Worm (Caenorhabditis elegans) whole organism, L4 larva: Measurements from ENCODE around the gene srx-26.

Source experiments
- ama-1 ChIP-seq: fragments of 150-350 bp; optimal IDR thresholded peaks from 2 replicates; lab custom pipeline; 2014; ENCODE audit warnings: inconsistent platforms, mixed read lengths
- ceh-82 ChIP-seq: sonication (generic microtip); optimal IDR thresholded peaks from 2 replicates; lab custom pipeline; 2017; ENCODE audit warnings: missing biosample characterization, missing genetic modification characterization
- egl-27 ChIP-seq: sonication (generic microtip); optimal IDR thresholded peaks from 3 replicates; lab custom pipeline; 2017; ENCODE audit warnings: missing biosample characterization, missing genetic modification reagents, missing genetic modification characterization
- lin-13 ChIP-seq: fragments of 150-350 bp; optimal IDR thresholded peaks from 2 replicates; lab custom pipeline; 2014; ENCODE audit warnings: missing biosample characterization, missing genetic modification reagents, missing genetic modification characterization
- lin-15B ChIP-seq: fragments of 150-350 bp; sonication (generic microtip); optimal IDR thresholded peaks from 3 replicates; lab custom pipeline; 2014; ENCODE audit warnings: missing biosample characterization, missing genetic modification characterization
- mep-1 ChIP-seq: fragments of 150-350 bp; sonication (generic microtip); optimal IDR thresholded peaks from 3 replicates; lab custom pipeline; 2014; ENCODE audit warnings: missing biosample characterization, missing genetic modification characterization
- nhr-76 ChIP-seq: fragments of 150-350 bp; optimal IDR thresholded peaks from 2 replicates; lab custom pipeline; 2014; ENCODE audit warnings: missing biosample characterization, missing genetic modification characterization
- rbr-2 ChIP-seq: sonication (generic microtip); optimal IDR thresholded peaks from 2 replicates; lab custom pipeline; 2016; ENCODE audit warnings: missing genotype, missing genetic modification characterization, missing compliant biosample characterization
- ztf-11 ChIP-seq: fragments of 150-350 bp; optimal IDR thresholded peaks from 2 replicates; lab custom pipeline; 2014; ENCODE audit warnings: missing biosample characterization, missing genetic modification characterization

ce11 chrV:2767465-2767864, 14.6 kb upstream of the srx-26 start, which contains the start of gene R05D8.9:
- TF ChIP-seq ztf-11 (tag; lab: Kevin White, UChicago) (no peak), ama-1 (lab: Kevin White, UChicago) (no peak), mep-1 (tag; lab: Kevin White, UChicago) (no peak), ceh-82 (tag; lab: Kevin White, UChicago) (no peak), egl-27 (tag; lab: Kevin White, UChicago) (no peak), lin-15B (no peak), rbr-2 (no peak), nhr-76 (no peak), lin-13 (GFP tag; lab: Kevin White, UChicago) (no peak)
